Fruit fly (Drosophila melanogaster) whole organism, wandering third instar larva: Measurements from ENCODE around the gene CG15170.

Experiments
- Abd-B ChIP-seq: fragments of >200 bp; optimal IDR thresholded peaks from 2 replicates; lab custom pipeline; 2017; ENCODE audit warnings: missing biosample characterization, missing genetic modification characterization
- CG32264 ChIP-seq: fragments of 200-800 bp; sonication (Bioruptor generic); optimal IDR thresholded peaks from 2 replicates; lab custom pipeline; 2016; ENCODE audit warnings: missing biosample characterization, missing genetic modification characterization
- CG9705 ChIP-seq: fragments of 200-800 bp; sonication (Bioruptor generic); optimal IDR thresholded peaks from 2 replicates; lab custom pipeline; 2018; ENCODE audit warnings: missing biosample characterization, mild to moderate bottlenecking, missing genetic modification characterization
- CrebA ChIP-seq: fragments of 200-800 bp; sonication (Bioruptor generic); optimal IDR thresholded peaks from 2 replicates; lab custom pipeline; 2016; ENCODE audit warnings: missing biosample characterization, mild to moderate bottlenecking, missing genetic modification characterization, borderline replicate concordance
- Dfd ChIP-seq: fragments of >200 bp; optimal IDR thresholded peaks from 2 replicates; lab custom pipeline; 2017; ENCODE audit warnings: missing biosample characterization, missing genetic modification characterization
- Dif ChIP-seq: fragments of 200-275, 200-300 bp; sonication (Bioruptor generic); optimal IDR thresholded peaks from 2 replicates; lab custom pipeline; 2018; ENCODE audit warnings: missing biosample characterization, missing genetic modification characterization; ENCODE audit not compliant: partially characterized antibody
- GATAd ChIP-seq: sonication (Bioruptor generic); optimal IDR thresholded peaks from 2 replicates; lab custom pipeline; 2016; ENCODE audit warnings: missing biosample characterization, missing genetic modification characterization
- HLH106 ChIP-seq: fragments of 200-800 bp; optimal IDR thresholded peaks from 3 replicates; lab custom pipeline; 2019; ENCODE audit warnings: missing biosample characterization, mild to moderate bottlenecking, missing genetic modification characterization, moderate library complexity
- Hnf4 ChIP-seq: fragments of 200-800 bp; sonication (Bioruptor generic); optimal IDR thresholded peaks from 2 replicates; lab custom pipeline; 2016; ENCODE audit warnings: missing biosample characterization, mild to moderate bottlenecking, missing genetic modification characterization
- Hr78 ChIP-seq: fragments of >200 bp; optimal IDR thresholded peaks from 2 replicates; lab custom pipeline; 2017; ENCODE audit warnings: missing biosample characterization, missing genetic modification characterization
- Hr83 ChIP-seq: fragments of 200-300 bp; sonication (Bioruptor generic); optimal IDR thresholded peaks from 2 replicates; lab custom pipeline; 2016; ENCODE audit warnings: missing biosample characterization, mild to moderate bottlenecking, missing genetic modification characterization, moderate library complexity; ENCODE audit not compliant: poor library complexity, severe bottlenecking
- Myc ChIP-seq: fragments of >200 bp; optimal IDR thresholded peaks from 2 replicates; lab custom pipeline; 2017
- OdsH ChIP-seq: fragments of 200-800 bp; sonication (Bioruptor generic); optimal IDR thresholded peaks from 2 replicates; lab custom pipeline; 2016; ENCODE audit warnings: missing biosample characterization, mild to moderate bottlenecking, missing genetic modification characterization
- Sp1 ChIP-seq: fragments of 200-800 bp; sonication (Bioruptor generic); optimal IDR thresholded peaks from 3 replicates; lab custom pipeline; 2019; ENCODE audit warnings: missing biosample characterization, mild to moderate bottlenecking, missing genetic modification characterization, moderate library complexity
- Vsx2 ChIP-seq: fragments of 200-300, 225-300 bp; sonication (Bioruptor generic); optimal IDR thresholded peaks from 2 replicates; lab custom pipeline; 2018; ENCODE audit warnings: missing biosample characterization, missing genetic modification characterization; ENCODE audit not compliant: partially characterized antibody
- br ChIP-seq: fragments of 200-800 bp; sonication (Bioruptor generic); optimal IDR thresholded peaks from 2 replicates; lab custom pipeline; 2016; ENCODE audit warnings: missing biosample characterization, missing genetic modification characterization
- brk ChIP-seq: fragments of 200-800 bp; sonication (Bioruptor generic); optimal IDR thresholded peaks from 2 replicates; lab custom pipeline; 2016; ENCODE audit warnings: missing biosample characterization, mild to moderate bottlenecking, missing genetic modification characterization
- dl ChIP-seq, 2 experiments: fragments of 175-275, 200-275 bp in 1 of 2; fragments of 200-275 bp in 1 of 2; sonication (Bioruptor generic); optimal IDR thresholded peaks; lab custom pipeline; 2018; ENCODE audit warnings: mild to moderate bottlenecking in 2 of 2, missing biosample characterization in 2 of 2, missing genetic modification characterization in 2 of 2, moderate library complexity in 2 of 2; ENCODE audit not compliant: partially characterized antibody in 2 of 2, insufficient read depth in 1 of 2
- dmrt93B ChIP-seq: fragments of 200-800 bp; sonication (Bioruptor generic); optimal IDR thresholded peaks from 2 replicates; lab custom pipeline; 2018; ENCODE audit warnings: missing biosample characterization, mild to moderate bottlenecking, missing genetic modification characterization
- ey ChIP-seq: fragments of 200-800 bp; sonication (Bioruptor generic); optimal IDR thresholded peaks from 2 replicates; lab custom pipeline; 2016; ENCODE audit warnings: missing biosample characterization, missing genetic modification characterization
- foxo ChIP-seq, 2 experiments: fragments of 200-800 bp; sonication (Bioruptor generic); optimal IDR thresholded peaks; 2 replicates in 1 of 2; 3 replicates in 1 of 2; lab custom pipeline; 2016 to 2017; ENCODE audit warnings: missing biosample characterization in 2 of 2, missing genetic modification characterization in 2 of 2
- fru ChIP-seq: fragments of 200-800 bp; sonication (Bioruptor generic); optimal IDR thresholded peaks from 3 replicates; lab custom pipeline; 2016; ENCODE audit warnings: missing biosample characterization, mild to moderate bottlenecking, missing genetic modification characterization
- h ChIP-seq: fragments of 200-800 bp; sonication (Bioruptor generic); optimal IDR thresholded peaks from 3 replicates; lab custom pipeline; 2016; ENCODE audit warnings: missing biosample characterization, mild to moderate bottlenecking, missing genetic modification characterization
- jim ChIP-seq: fragments of 175-275, 200-325 bp; sonication (Bioruptor generic); optimal IDR thresholded peaks from 2 replicates; lab custom pipeline; 2016; ENCODE audit warnings: missing biosample characterization, mild to moderate bottlenecking, missing genetic modification characterization
- lola ChIP-seq: fragments of >200 bp; optimal IDR thresholded peaks from 2 replicates; lab custom pipeline; 2017; ENCODE audit warnings: missing biosample characterization, missing genetic modification characterization
- pan ChIP-seq: fragments of >200 bp; optimal IDR thresholded peaks from 2 replicates; lab custom pipeline; 2017
- psq ChIP-seq: fragments of 200-800 bp; sonication (Bioruptor generic); optimal IDR thresholded peaks from 3 replicates; lab custom pipeline; 2017; ENCODE audit warnings: missing biosample characterization, mild to moderate bottlenecking, missing genetic modification characterization, moderate library complexity
- rgr ChIP-seq: fragments of 200-800 bp; sonication (Bioruptor generic); optimal IDR thresholded peaks from 3 replicates; lab custom pipeline; 2016; ENCODE audit warnings: missing biosample characterization, mild to moderate bottlenecking, missing genetic modification characterization
- sv ChIP-seq: fragments of 200-800 bp; sonication (Bioruptor generic); optimal IDR thresholded peaks from 3 replicates; lab custom pipeline; 2016; ENCODE audit warnings: missing biosample characterization, missing genetic modification characterization
- tai ChIP-seq: sonication (Bioruptor generic); optimal IDR thresholded peaks from 2 replicates; lab custom pipeline; 2016; ENCODE audit warnings: missing biosample characterization, missing genetic modification characterization
- usp ChIP-seq: fragments of >200 bp; optimal IDR thresholded peaks from 2 replicates; lab custom pipeline; 2017; ENCODE audit warnings: missing biosample characterization, missing genetic modification characterization
- woc ChIP-seq: sonication (Bioruptor generic); optimal IDR thresholded peaks from 2 replicates; lab custom pipeline; 2016; ENCODE audit warnings: missing biosample characterization, mild to moderate bottlenecking, missing genetic modification characterization

The CG15170 gene

dm6 chr2L:18992196-18992595 is 2.2 kb upstream of the CG15170 start, which contains the start of gene CG46465:
Gene CG46465 (plus strand): TSS chr2L:18992496.
- TF ChIP-seq h (GFP tag; lab: Kevin White, UChicago): no peak
- TF ChIP-seq tai: no peak
- TF ChIP-seq sv (GFP tag; lab: Kevin White, UChicago): no peak
- TF ChIP-seq brk (GFP tag; lab: Kevin White, UChicago): no peak
- TF ChIP-seq Hr78 (GFP tag; lab: Kevin White, UChicago): no peak
- TF ChIP-seq fru (GFP tag; lab: Kevin White, UChicago): no peak

DNA sequence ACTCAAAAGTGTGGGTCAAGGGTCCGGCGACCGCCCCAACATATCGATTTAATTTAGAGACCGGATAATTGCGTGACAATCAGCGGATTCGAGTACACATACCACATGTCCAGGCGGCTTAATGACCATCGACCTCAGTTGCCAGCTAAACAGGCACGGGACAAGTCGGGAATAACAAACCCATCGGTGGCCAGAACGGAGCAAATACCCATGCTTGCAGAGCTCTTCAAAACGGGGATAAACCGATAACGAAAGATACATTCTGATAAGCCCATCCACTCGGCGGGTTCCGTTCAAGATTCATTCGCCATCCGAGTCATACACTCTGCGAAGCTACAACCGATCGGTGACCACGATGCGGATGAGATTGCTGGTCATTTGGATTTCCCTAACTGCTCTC is 687 bp upstream of the CG15170 start, which contains the start of gene CG15169:
Gene CG15169, plus strand, starts transcription at position 301 of the 400 bp plus-strand sequence.
- TF ChIP-seq Myc (lab: Kevin White, UChicago): no peak
- no peak for TF ChIP-seq pan (lab: Kevin White, UChicago)
- no peak for TF ChIP-seq dmrt93B (GFP tag; lab: Kevin White, UChicago)
- no peak for TF ChIP-seq OdsH (GFP tag; lab: Kevin White, UChicago)
- TF ChIP-seq CG32264 (GFP tag; lab: Kevin White, UChicago): no peak
- TF ChIP-seq br (GFP tag; lab: Kevin White, UChicago): no peak
- TF ChIP-seq, all 38 proteins: peak for 0

- TF ChIP-seq OdsH (GFP tag; lab: Kevin White, UChicago): peak; percentile 42
- TF ChIP-seq ey (GFP tag; lab: Kevin White, UChicago): no peak
- TF ChIP-seq rgr (GFP tag; lab: Kevin White, UChicago): peak; percentile 60
- TF ChIP-seq CrebA (GFP tag; lab: Kevin White, UChicago): no peak
- TF ChIP-seq HLH106 (tag; lab: Kevin White, UChicago): peak; percentile 77
- no peak for TF ChIP-seq Dfd (GFP tag; lab: Kevin White, UChicago)
- peak; percentile 32 for TF ChIP-seq woc (GFP tag; lab: Kevin White, UChicago)
- TF ChIP-seq lola (GFP tag; lab: Kevin White, UChicago): no peak
- TF ChIP-seq psq (GFP tag; lab: Kevin White, UChicago): peak; percentile 47
- TF ChIP-seq dmrt93B (GFP tag; lab: Kevin White, UChicago): peak; percentile 43
- no peak for TF ChIP-seq GATAd (GFP tag; lab: Kevin White, UChicago)
- TF ChIP-seq usp (GFP tag; lab: Kevin White, UChicago): no peak
- peak; percentile 50 for TF ChIP-seq brk (GFP tag; lab: Kevin White, UChicago)
- TF ChIP-seq h (GFP tag; lab: Kevin White, UChicago): peak; percentile 43
- TF ChIP-seq Dif (GFP tag; lab: Kevin White, UChicago): peak; percentile 33
- peak in 1 of 2 experiments; percentile 63 for TF ChIP-seq foxo (GFP tag; optimal IDR thresholded peaks at IDR 0.05; lab: Kevin White, UChicago)
- TF ChIP-seq Hr78 (GFP tag; lab: Kevin White, UChicago): no peak
- peak; percentile 37 for TF ChIP-seq Hnf4 (GFP tag; lab: Kevin White, UChicago)
- no peak for TF ChIP-seq jim (GFP tag; lab: Kevin White, UChicago)
- no peak for TF ChIP-seq Vsx2 (GFP tag; lab: Kevin White, UChicago)
- TF ChIP-seq fru (GFP tag; lab: Kevin White, UChicago): peak; percentile 23
- TF ChIP-seq dl (GFP tag; optimal IDR thresholded peaks at IDR 0.05; lab: Kevin White, UChicago; ENCODE audit: insufficient read depth in 1 of 2, partially characterized antibody in 2 of 2): no peak
- peak; percentile 2 for TF ChIP-seq Hr83 (GFP tag; lab: Kevin White, UChicago)
- no peak for TF ChIP-seq Abd-B (GFP tag; lab: Kevin White, UChicago)
- TF ChIP-seq CG9705: peak; percentile 17
- TF ChIP-seq Sp1 (GFP tag; lab: Kevin White, UChicago): peak; percentile 67
- no peak for TF ChIP-seq tai
- TF ChIP-seq, all 38 proteins: peak for 15
These were observed 2.7 kb downstream of the CG15170 start, which contains the start of the genes Swip-1 and EMC5 for dm6 chr2L:18987078-18987895. Gene Swip-1 (minus strand): TSS chr2L:18987280. Gene EMC5 (plus strand): TSS chr2L:18987707.

dm6 chr2L:18986125-18986498 is 3.9 kb downstream of the CG15170 start:
- TF ChIP-seq CG32264 (GFP tag; lab: Kevin White, UChicago) (no peak), Abd-B (GFP tag; lab: Kevin White, UChicago) (no peak), CG9705 (no peak), psq (GFP tag; lab: Kevin White, UChicago) (no peak), lola (GFP tag; lab: Kevin White, UChicago) (no peak), pan (lab: Kevin White, UChicago) (no peak)
